Fruit fly (Drosophila melanogaster): Measurements from ENCODE around the gene velo.
A peak's percentile ranks its signal among the peaks of the same experiment; 100 is the strongest.

DNA sequence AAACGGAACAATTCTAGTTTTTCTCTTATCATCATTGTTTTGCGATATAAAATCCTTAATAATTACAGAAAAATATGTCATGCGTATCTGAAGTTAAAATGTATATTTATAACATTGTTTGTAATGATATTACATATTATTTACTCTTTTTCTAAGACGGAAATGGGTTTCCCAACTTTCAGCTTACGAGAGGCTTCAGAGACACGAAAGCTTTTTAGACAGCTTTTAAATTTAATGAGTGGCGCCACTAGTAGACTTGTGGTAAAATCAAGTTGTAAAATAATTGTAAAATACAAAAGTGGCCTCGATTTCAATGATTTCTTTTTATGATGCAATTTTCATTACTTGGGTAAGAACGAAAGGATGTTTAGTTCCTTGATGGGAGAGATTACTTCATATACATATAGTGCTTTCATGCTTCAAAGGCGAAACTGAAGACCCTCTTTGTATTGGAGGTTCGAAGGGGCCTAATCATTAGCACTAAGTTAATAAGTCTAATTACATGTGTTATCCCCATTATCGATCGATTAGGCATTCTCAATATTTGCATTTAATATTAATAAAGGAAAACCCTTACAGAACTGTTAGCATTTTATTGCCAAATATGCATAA is 43.5 kb downstream of the velo start:
- TF ChIP-seq lz (GFP tag; optimal IDR thresholded peaks at IDR 0.05) (peak; percentile 87), CG8632 (GFP tag; optimal IDR thresholded peaks at IDR 0.05) (peak; percentile 58), OdsH (GFP tag; optimal IDR thresholded peaks at IDR 0.05) (peak; percentile 75), eg (GFP tag; IDR thresholded peaks at IDR 0.05) (peak; percentile 83), Gug (GFP tag; IDR thresholded peaks at IDR 0.05) (peak; percentile 60), spab (GFP tag; optimal IDR thresholded peaks at IDR 0.05) (peak; percentile 9), Hr39 (GFP tag; optimal IDR thresholded peaks at IDR 0.05) (peak; percentile 59), CG6808 (GFP tag; optimal IDR thresholded peaks at IDR 0.05) (peak; percentile 55), Eip75B (GFP tag; optimal IDR thresholded peaks at IDR 0.05) (peak; percentile 81), achi (GFP tag; optimal IDR thresholded peaks at IDR 0.05) (peak; percentile 54), CG31627 (GFP tag; optimal IDR thresholded peaks at IDR 0.05) (peak; percentile 64), CG6276 (GFP tag; optimal IDR thresholded peaks at IDR 0.05) (no peak), Smox (GFP tag; optimal IDR thresholded peaks at IDR 0.05) (peak; percentile 61), CG3032 (tag; optimal IDR thresholded peaks at IDR 0.05) (no peak)

Data from whole organism, prepupa.